Worm (Caenorhabditis elegans) whole organism, young adult: ENCODE results near the gene ptr-1.

Experiments
- B0035.1 ChIP-seq: sonication (generic microtip); optimal IDR thresholded peaks from 2 replicates; lab custom pipeline; 2016; ENCODE audit warnings: missing genetic modification characterization, mild to moderate bottlenecking, missing compliant biosample characterization, missing genotype, missing genetic modification reagents
- B0261.1 ChIP-seq: sonication (generic microtip); optimal IDR thresholded peaks from 2 replicates; lab custom pipeline; 2016; ENCODE audit warnings: mild to moderate bottlenecking, missing genetic modification characterization, moderate library complexity, missing compliant biosample characterization
- C17E4.6 ChIP-seq: fragments of 200-800 bp; sonication (Bioruptor generic); IDR thresholded peaks from 2 replicates; pipeline ENCODE4 v1.3.6; 2022; ENCODE audit warnings: missing genetic modification reagents, missing genetic modification characterization, missing compliant biosample characterization
- F10E7.11 ChIP-seq: sonication (generic microtip); optimal IDR thresholded peaks from 2 replicates; lab custom pipeline; 2017; ENCODE audit warnings: mild to moderate bottlenecking, missing genetic modification characterization, moderate library complexity, missing compliant biosample characterization
- F23B12.7 ChIP-seq: sonication (generic microtip); optimal IDR thresholded peaks from 2 replicates; lab custom pipeline; 2017; ENCODE audit warnings: missing genetic modification characterization, mild to moderate bottlenecking, missing compliant biosample characterization, antibody characterized with exemption, moderate library complexity; ENCODE audit not compliant: insufficient read depth
- F37B4.10 ChIP-seq: fragments of 200-800 bp; sonication (Bioruptor generic); IDR thresholded peaks from 2 replicates; pipeline ENCODE4 v1.3.6; 2022; ENCODE audit warnings: missing genetic modification characterization, missing compliant biosample characterization
- F49E8.2 ChIP-seq: sonication (generic microtip); optimal IDR thresholded peaks from 3 replicates; lab custom pipeline; 2017; ENCODE audit warnings: missing genetic modification characterization, mild to moderate bottlenecking, missing compliant biosample characterization, antibody characterized with exemption, moderate library complexity; ENCODE audit not compliant: insufficient read depth
- F57A8.1 ChIP-seq: fragments of 200-800 bp; sonication (Bioruptor generic); optimal IDR thresholded peaks from 2 replicates; lab custom pipeline; 2018; ENCODE audit warnings: mild to moderate bottlenecking, missing genetic modification characterization, moderate library complexity, missing compliant biosample characterization
- F57C9.4 ChIP-seq: sonication (generic microtip); optimal IDR thresholded peaks from 2 replicates; lab custom pipeline; 2017; ENCODE audit warnings: mild to moderate bottlenecking, missing genetic modification characterization, missing compliant biosample characterization
- Y67H2A.10 ChIP-seq: fragments of 200-800 bp; sonication (Bioruptor generic); conservative IDR thresholded peaks from 2 replicates; pipeline ENCODE4 v1.3.6; 2022; ENCODE audit warnings: missing genetic modification reagents, missing genetic modification characterization, missing compliant biosample characterization
- attf-3 ChIP-seq: fragments of 200-800 bp; sonication (Bioruptor generic); conservative IDR thresholded peaks from 2 replicates; pipeline ENCODE4 v1.3.6; 2022; ENCODE audit warnings: missing genetic modification reagents, missing genetic modification characterization, missing compliant biosample characterization
- bed-1 ChIP-seq: fragments of 200-800 bp; sonication (Bioruptor generic); IDR thresholded peaks from 2 replicates; pipeline ENCODE4 v1.3.6; 2022; ENCODE audit warnings: missing genetic modification reagents, missing genetic modification characterization, missing compliant biosample characterization
- ccch-3 ChIP-seq: fragments of 200-800 bp; sonication (Bioruptor generic); optimal IDR thresholded peaks from 2 replicates; lab custom pipeline; 2018; ENCODE audit warnings: mild to moderate bottlenecking, missing genetic modification characterization, missing compliant biosample characterization
- cebp-2 ChIP-seq: fragments of 200-800 bp; sonication (Bioruptor generic); IDR thresholded peaks from 2 replicates; pipeline ENCODE4 v1.3.6; 2022; ENCODE audit warnings: missing genetic modification characterization, missing compliant biosample characterization
- ceh-91 ChIP-seq: fragments of 200-800 bp; sonication (Bioruptor generic); IDR thresholded peaks from 2 replicates; pipeline ENCODE4 v1.3.6; 2022; ENCODE audit warnings: missing genetic modification reagents, missing genetic modification characterization, missing compliant biosample characterization
- dpff-1 ChIP-seq: sonication (generic microtip); optimal IDR thresholded peaks from 2 replicates; lab custom pipeline; 2017; ENCODE audit warnings: mild to moderate bottlenecking, missing genetic modification characterization, missing compliant biosample characterization
- dpl-1 ChIP-seq: fragments of 150-350 bp; optimal IDR thresholded peaks from 2 replicates; lab custom pipeline; 2014; ENCODE audit warnings: missing biosample characterization, missing genetic modification reagents, missing genetic modification characterization
- efl-1 ChIP-seq: fragments of 150-350 bp; optimal IDR thresholded peaks from 2 replicates; lab custom pipeline; 2014; ENCODE audit warnings: missing biosample characterization, missing genetic modification reagents, missing genetic modification characterization
- egl-44 ChIP-seq: fragments of 200-800 bp; sonication (Bioruptor generic); IDR thresholded peaks from 2 replicates; pipeline ENCODE4 v1.3.6; 2022; ENCODE audit warnings: missing genetic modification reagents, missing genetic modification characterization, missing compliant biosample characterization
- fkh-3 ChIP-seq: sonication (generic microtip); optimal IDR thresholded peaks from 2 replicates; lab custom pipeline; 2016; ENCODE audit warnings: mild to moderate bottlenecking, missing genetic modification characterization, missing compliant biosample characterization
- gei-17 ChIP-seq: fragments of 200-800 bp; sonication (Bioruptor generic); optimal IDR thresholded peaks from 2 replicates; lab custom pipeline; 2018; ENCODE audit warnings: mild to moderate bottlenecking, missing genetic modification characterization, missing compliant biosample characterization
- him-1 ChIP-seq: sonication (generic microtip); optimal IDR thresholded peaks from 2 replicates; lab custom pipeline; 2016; ENCODE audit warnings: missing genotype, missing genetic modification reagents, missing genetic modification characterization, missing compliant biosample characterization
- hlh-12 ChIP-seq: sonication (generic microtip); optimal IDR thresholded peaks from 2 replicates; lab custom pipeline; 2016; ENCODE audit warnings: missing genetic modification characterization, missing compliant biosample characterization
- hmg-1.2 ChIP-seq: fragments of 200-800 bp; sonication (Bioruptor generic); IDR thresholded peaks from 2 replicates; pipeline ENCODE4 v1.3.6; 2022; ENCODE audit warnings: missing genetic modification reagents, missing genetic modification characterization, missing compliant biosample characterization
- let-526 ChIP-seq: fragments of 200-800 bp; sonication (Bioruptor generic); IDR thresholded peaks from 2 replicates; pipeline ENCODE4 v1.3.6; 2022; ENCODE audit warnings: missing genetic modification reagents, missing genetic modification characterization, missing compliant biosample characterization
- let-607 ChIP-seq, 2 experiments: fragments of 200-800 bp in 1 of 2; sonication (Bioruptor generic) in 1 of 2; sonication (generic microtip) in 1 of 2; optimal IDR thresholded peaks; 2 replicates each; lab custom pipeline; 2016 to 2018; ENCODE audit warnings: mild to moderate bottlenecking in 2 of 2, missing compliant biosample characterization in 2 of 2, missing genetic modification characterization in 2 of 2, moderate library complexity in 2 of 2, missing genotype in 1 of 2
- lin-54 ChIP-seq: fragments of 200-800 bp; sonication (Bioruptor generic); optimal IDR thresholded peaks from 2 replicates; lab custom pipeline; 2018; ENCODE audit warnings: mild to moderate bottlenecking, missing genetic modification characterization, missing compliant biosample characterization
- lir-1 ChIP-seq: fragments of 200-800 bp; sonication (Bioruptor generic); conservative IDR thresholded peaks from 2 replicates; pipeline ENCODE4 v1.3.6; 2022; ENCODE audit warnings: missing genetic modification reagents, missing genetic modification characterization, missing compliant biosample characterization
- madf-10 ChIP-seq: sonication (generic microtip); optimal IDR thresholded peaks from 2 replicates; lab custom pipeline; 2016; ENCODE audit warnings: mild to moderate bottlenecking, missing genetic modification characterization, missing compliant biosample characterization
- madf-3 ChIP-seq: fragments of 200-800 bp; sonication (Bioruptor generic); IDR thresholded peaks from 2 replicates; pipeline ENCODE4 v1.3.6; 2022; ENCODE audit warnings: missing genetic modification reagents, missing genetic modification characterization, missing compliant biosample characterization
- madf-8 ChIP-seq: fragments of 200-800 bp; sonication (Bioruptor generic); conservative IDR thresholded peaks from 2 replicates; pipeline ENCODE4 v1.3.6; 2022; ENCODE audit warnings: missing genetic modification reagents, missing genetic modification characterization, missing compliant biosample characterization
- mcd-1 ChIP-seq: fragments of 200-800 bp; sonication (Bioruptor generic); IDR thresholded peaks from 2 replicates; pipeline ENCODE4 v1.3.6; 2022; ENCODE audit warnings: missing genetic modification reagents, missing genetic modification characterization, missing compliant biosample characterization
- mes-4 ChIP-seq: sonication (generic microtip); optimal IDR thresholded peaks from 2 replicates; lab custom pipeline; 2016; ENCODE audit warnings: missing genotype, missing genetic modification characterization, missing compliant biosample characterization
- nfyb-1 ChIP-seq: fragments of 200-800 bp; sonication (Bioruptor generic); IDR thresholded peaks from 2 replicates; pipeline ENCODE4 v1.3.6; 2022; ENCODE audit warnings: missing genetic modification reagents, missing genetic modification characterization, missing compliant biosample characterization
- nhr-90 ChIP-seq: sonication (generic microtip); optimal IDR thresholded peaks from 2 replicates; lab custom pipeline; 2016; ENCODE audit warnings: missing genotype, mild to moderate bottlenecking, missing genetic modification characterization, missing compliant biosample characterization
- pbrm-1 ChIP-seq: fragments of 200-800 bp; sonication (Bioruptor generic); IDR thresholded peaks from 2 replicates; pipeline ENCODE4 v1.3.6; 2022; ENCODE audit warnings: missing genetic modification reagents, missing genetic modification characterization, missing compliant biosample characterization
- rcor-1 ChIP-seq: fragments of 200-800 bp; sonication (Bioruptor generic); IDR thresholded peaks from 2 replicates; pipeline ENCODE4 v1.3.6; 2022; ENCODE audit warnings: missing genetic modification reagents, missing genetic modification characterization, missing compliant biosample characterization
- rec-8 ChIP-seq, 2 experiments: sonication (generic microtip); optimal IDR thresholded peaks; 2 replicates each; lab custom pipeline; 2016; ENCODE audit warnings: mild to moderate bottlenecking in 2 of 2, missing genetic modification characterization in 2 of 2, missing genetic modification reagents in 2 of 2, missing genotype in 2 of 2, missing biosample characterization in 1 of 2, missing compliant biosample characterization in 1 of 2, moderate library complexity in 1 of 2
- rpc-1 ChIP-seq, 2 experiments: fragments of 150-350 bp in 1 of 2; sonication (generic microtip) in 1 of 2; optimal IDR thresholded peaks; 2 replicates each; lab custom pipeline; 2014 to 2018; ENCODE audit warnings: missing biosample characterization in 1 of 2, missing genetic modification characterization in 1 of 2, missing genetic modification reagents in 1 of 2, missing genotype in 1 of 2
- sea-2 ChIP-seq: fragments of 200-800 bp; sonication (Bioruptor generic); IDR thresholded peaks from 2 replicates; pipeline ENCODE4 v1.3.6; 2022; ENCODE audit warnings: missing genetic modification characterization, missing compliant biosample characterization
- snpc-4 ChIP-seq, 5 experiments: fragments of 150-350 bp in 1 of 5; sonication (generic microtip) in 4 of 5; optimal IDR thresholded peaks; 2 replicates each; lab custom pipeline; 2014 to 2018; ENCODE audit warnings: missing genetic modification characterization in 5 of 5, missing biosample characterization in 3 of 5, antibody characterized with exemption in 2 of 5, mild to moderate bottlenecking in 2 of 5, missing compliant biosample characterization in 2 of 5, missing genotype in 2 of 5, moderate library complexity in 2 of 5, missing genetic modification reagents in 1 of 5
- somi-1 ChIP-seq: fragments of 200-800 bp; sonication (Bioruptor generic); optimal IDR thresholded peaks from 2 replicates; lab custom pipeline; 2018; ENCODE audit warnings: mild to moderate bottlenecking, missing genetic modification characterization, missing compliant biosample characterization
- tbp1 ChIP-seq: fragments of 200-800 bp; sonication (Bioruptor generic); optimal IDR thresholded peaks from 2 replicates; lab custom pipeline; 2018; ENCODE audit warnings: mild to moderate bottlenecking, missing genetic modification characterization, missing compliant biosample characterization
- unc-62 ChIP-seq: fragments of 150-350 bp; optimal IDR thresholded peaks from 2 replicates; lab custom pipeline; 2014; ENCODE audit warnings: missing biosample characterization, missing genetic modification reagents, missing genetic modification characterization
- zfh-2 ChIP-seq: fragments of 200-800 bp; sonication (Bioruptor generic); conservative IDR thresholded peaks from 2 replicates; pipeline ENCODE4 v1.3.6; 2022; ENCODE audit warnings: missing genetic modification reagents, missing genetic modification characterization, missing compliant biosample characterization
- zim-3 ChIP-seq: sonication (generic microtip); optimal IDR thresholded peaks from 2 replicates; lab custom pipeline; 2017; ENCODE audit warnings: mild to moderate bottlenecking, missing genetic modification characterization, moderate library complexity, missing compliant biosample characterization
- ztf-18 ChIP-seq: sonication (generic microtip); optimal IDR thresholded peaks from 2 replicates; lab custom pipeline; 2016; ENCODE audit warnings: missing genotype, mild to moderate bottlenecking, missing genetic modification characterization, missing compliant biosample characterization
- ztf-6 ChIP-seq: fragments of 200-800 bp; sonication (Bioruptor generic); IDR thresholded peaks from 2 replicates; pipeline ENCODE4 v1.3.6; 2022; ENCODE audit warnings: missing genetic modification reagents, missing genetic modification characterization, missing compliant biosample characterization

The ptr-1 gene

DNA sequence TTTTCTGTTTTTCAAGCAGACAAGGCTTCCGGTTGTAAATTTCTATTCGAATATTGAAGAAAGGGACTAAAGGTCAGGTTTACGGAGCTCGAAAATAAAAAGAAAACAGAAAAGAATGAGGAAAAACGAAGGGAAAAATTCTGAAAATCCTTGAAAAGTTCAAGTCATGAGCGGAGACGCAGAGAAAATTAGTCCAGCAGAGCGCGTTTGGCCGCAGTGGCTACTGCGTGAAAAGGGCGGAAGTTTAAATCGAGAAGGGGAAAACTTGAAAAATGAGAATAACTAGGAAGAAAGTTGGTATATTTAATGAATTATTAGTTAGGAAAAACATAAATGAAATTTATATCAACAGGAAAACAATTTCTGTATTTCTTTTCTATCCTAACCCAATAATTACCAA is 38.9 kb upstream of the ptr-1 start:
- TF ChIP-seq rpc-1 (optimal IDR thresholded peaks at IDR 0.05; lab: Kevin White, UChicago): no peak
- no peak for TF ChIP-seq rpc-1 (tag; optimal IDR thresholded peaks at IDR 0.05; lab: Kevin White, UChicago)
- TF ChIP-seq unc-62: no peak
- no peak for TF ChIP-seq F10E7.11 (tag; lab: Kevin White, UChicago)
- TF ChIP-seq madf-8: no peak
- no peak for TF ChIP-seq rcor-1 (GFP tag; lab: Robert Waterston, UW)
- TF ChIP-seq zfh-2 (GFP tag; lab: Robert Waterston, UW): no peak
- no peak for TF ChIP-seq ceh-91 (GFP tag; lab: Robert Waterston, UW)
- TF ChIP-seq nfyb-1 (GFP tag; lab: Robert Waterston, UW): no peak
- peak; percentile 82 for TF ChIP-seq F23B12.7 (tag; lab: Kevin White, UChicago)
- TF ChIP-seq B0035.1 (tag; lab: Kevin White, UChicago): no peak
- no peak for TF ChIP-seq mes-4 (tag; lab: Kevin White, UChicago)
- no peak for TF ChIP-seq him-1 (tag; lab: Kevin White, UChicago)
- no peak for TF ChIP-seq bed-1 (GFP tag; lab: Robert Waterston, UW)
- TF ChIP-seq ztf-6 (GFP tag; lab: Robert Waterston, UW): no peak
- TF ChIP-seq tbp1 (GFP tag; lab: Kevin White, UChicago): peak; percentile 4
- TF ChIP-seq F57C9.4 (tag; lab: Kevin White, UChicago): no peak
- no peak for TF ChIP-seq attf-3
- peak; percentile 67; the same call in 1 of the 2 replicates for TF ChIP-seq hmg-1.2 (GFP tag; lab: Robert Waterston, UW)
- TF ChIP-seq gei-17 (GFP tag; lab: Kevin White, UChicago): no peak
- TF ChIP-seq nhr-90 (tag; lab: Kevin White, UChicago): no peak
- peak; percentile 73 for TF ChIP-seq lin-54 (GFP tag; lab: Kevin White, UChicago)
- no peak for TF ChIP-seq madf-10 (tag; lab: Kevin White, UChicago)
- peak; percentile 49 for TF ChIP-seq dpl-1 (GFP tag; lab: Kevin White, UChicago)
- no peak for TF ChIP-seq fkh-3 (tag; lab: Kevin White, UChicago)
- TF ChIP-seq B0261.1 (tag; lab: Kevin White, UChicago): no peak
- TF ChIP-seq dpff-1 (tag; lab: Kevin White, UChicago): no peak
- no peak for TF ChIP-seq let-526
- TF ChIP-seq ccch-3 (GFP tag; lab: Kevin White, UChicago): no peak
- no peak for TF ChIP-seq F37B4.10 (GFP tag; lab: Robert Waterston, UW)
- no peak for TF ChIP-seq rec-8 (tag; optimal IDR thresholded peaks at IDR 0.05; lab: Kevin White, UChicago)
- no peak for TF ChIP-seq egl-44
- TF ChIP-seq hlh-12 (tag; lab: Kevin White, UChicago): no peak
- TF ChIP-seq F57A8.1: no peak
- no peak for TF ChIP-seq cebp-2 (GFP tag; lab: Robert Waterston, UW)
- peak; percentile 88 for TF ChIP-seq mcd-1 (GFP tag; lab: Robert Waterston, UW)
- TF ChIP-seq sea-2 (GFP tag; lab: Robert Waterston, UW): no peak
- no peak for TF ChIP-seq C17E4.6 (GFP tag; lab: Robert Waterston, UW)
- TF ChIP-seq ztf-18 (tag; lab: Kevin White, UChicago): peak; percentile 50
- TF ChIP-seq pbrm-1 (GFP tag; lab: Robert Waterston, UW): no peak
- no peak for TF ChIP-seq somi-1
- peak; percentile 21 for TF ChIP-seq F49E8.2
- no peak for TF ChIP-seq lir-1 (GFP tag; lab: Robert Waterston, UW)
- TF ChIP-seq efl-1: peak; percentile 57
- TF ChIP-seq let-607 (tag; optimal IDR thresholded peaks at IDR 0.05; lab: Kevin White, UChicago): no peak
- no peak for TF ChIP-seq snpc-4 (GFP tag; optimal IDR thresholded peaks at IDR 0.05; lab: Kevin White, UChicago)
- peak in 1 of 4 experiments; percentile 7 for TF ChIP-seq snpc-4 (tag; optimal IDR thresholded peaks at IDR 0.05; lab: Kevin White, UChicago)
- TF ChIP-seq zim-3 (tag; lab: Kevin White, UChicago): no peak
- TF ChIP-seq madf-3 (GFP tag; lab: Robert Waterston, UW): no peak
- TF ChIP-seq Y67H2A.10 (GFP tag; lab: Robert Waterston, UW): no peak
